Worm (Caenorhabditis elegans) whole organism, L2 larva: ENCODE measurements around the gene F54H12.7.

ENCODE experiments used
- Y55F3AM.14 ChIP-seq: fragments of 200-800 bp; sonication (Bioruptor generic); optimal IDR thresholded peaks from 2 replicates; lab custom pipeline; 2018; ENCODE audit warnings: mild to moderate bottlenecking, missing genetic modification characterization, missing compliant biosample characterization
- ZK546.5 ChIP-seq: sonication (generic microtip); optimal IDR thresholded peaks from 2 replicates; lab custom pipeline; 2017; ENCODE audit warnings: missing biosample characterization, missing genetic modification characterization
- ceh-16 ChIP-seq: fragments of 150-350 bp; optimal IDR thresholded peaks from 2 replicates; lab custom pipeline; 2014; ENCODE audit warnings: missing biosample characterization, missing genetic modification characterization
- ceh-82 ChIP-seq: fragments of 150-350 bp; optimal IDR thresholded peaks from 2 replicates; lab custom pipeline; 2014; ENCODE audit warnings: missing biosample characterization, missing genetic modification characterization
- egl-27 ChIP-seq: sonication (generic microtip); optimal IDR thresholded peaks from 3 replicates; lab custom pipeline; 2017; ENCODE audit warnings: missing biosample characterization, missing genetic modification reagents, missing genetic modification characterization
- gmeb-1 ChIP-seq: fragments of 150-350 bp; optimal IDR thresholded peaks from 2 replicates; lab custom pipeline; 2014; ENCODE audit warnings: missing biosample characterization, missing genetic modification characterization
- lin-13 ChIP-seq: fragments of 150-350 bp; optimal IDR thresholded peaks from 2 replicates; lab custom pipeline; 2014; ENCODE audit warnings: missing biosample characterization, missing genetic modification reagents, missing genetic modification characterization
- lsy-2 ChIP-seq, 2 experiments: fragments of 150-350 bp in 1 of 2; sonication (generic microtip) in 1 of 2; optimal IDR thresholded peaks; 2 replicates each; lab custom pipeline; 2014 to 2017; ENCODE audit warnings: missing biosample characterization in 2 of 2, missing genetic modification characterization in 2 of 2
- nhr-12 ChIP-seq: fragments of 150-350 bp; optimal IDR thresholded peaks from 2 replicates; lab custom pipeline; 2014; ENCODE audit warnings: missing biosample characterization, missing genetic modification characterization
- nhr-237 ChIP-seq: fragments of 150-350 bp; optimal IDR thresholded peaks from 2 replicates; lab custom pipeline; 2014; ENCODE audit warnings: missing biosample characterization, missing genetic modification characterization
- nhr-77 ChIP-seq: fragments of 150-350 bp; optimal IDR thresholded peaks from 2 replicates; lab custom pipeline; 2014; ENCODE audit warnings: missing biosample characterization, missing genetic modification characterization
- skn-1 ChIP-seq: sonication (generic microtip); optimal IDR thresholded peaks from 2 replicates; lab custom pipeline; 2017; ENCODE audit warnings: missing biosample characterization, missing genetic modification characterization
- unc-39 ChIP-seq: fragments of 150-350 bp; optimal IDR thresholded peaks from 2 replicates; lab custom pipeline; 2014; ENCODE audit warnings: missing biosample characterization, missing genetic modification characterization
- unc-62 ChIP-seq: fragments of 150-350 bp; optimal IDR thresholded peaks from 2 replicates; lab custom pipeline; 2014; ENCODE audit warnings: missing biosample characterization, missing genetic modification reagents, missing genetic modification characterization

DNA sequence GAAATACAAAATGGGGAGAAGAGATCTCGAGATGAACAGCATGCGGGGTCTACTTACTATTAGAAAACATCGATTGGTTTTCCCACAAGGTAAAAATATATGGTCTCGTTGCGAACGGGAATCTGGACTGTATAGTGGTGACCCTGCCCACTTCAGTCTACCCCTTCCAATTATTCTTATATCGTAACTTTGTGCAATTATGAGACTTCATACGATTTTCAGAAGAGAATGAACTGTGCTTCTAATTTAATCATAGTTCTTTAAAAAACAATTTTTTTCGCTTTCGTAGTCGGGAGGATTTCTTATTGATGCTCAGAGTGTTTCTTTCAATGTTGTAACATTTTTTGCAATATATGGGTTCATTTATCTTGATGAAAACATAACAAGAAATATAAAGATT, 2.9 kb downstream of the F54H12.7 start, which contains the start of gene F54H12.5:
- no peak for TF ChIP-seq Y55F3AM.14
- no peak for TF ChIP-seq lsy-2 (tag; optimal IDR thresholded peaks at IDR 0.05; lab: Kevin White, UChicago)
- no peak for TF ChIP-seq ceh-16 (tag; lab: Kevin White, UChicago)
- TF ChIP-seq ceh-82: no peak
- no peak for TF ChIP-seq nhr-77 (tag; lab: Kevin White, UChicago)
- no peak for TF ChIP-seq skn-1 (tag; lab: Kevin White, UChicago)
- TF ChIP-seq unc-62 (GFP tag; lab: Kevin White, UChicago): no peak
- no peak for TF ChIP-seq nhr-237 (tag; lab: Kevin White, UChicago)
- TF ChIP-seq unc-39 (tag; lab: Kevin White, UChicago): no peak
- TF ChIP-seq egl-27: no peak
- TF ChIP-seq gmeb-1 (tag; lab: Kevin White, UChicago): no peak
- TF ChIP-seq nhr-12 (tag; lab: Kevin White, UChicago): no peak
- no peak for TF ChIP-seq lin-13 (GFP tag; lab: Kevin White, UChicago)
- TF ChIP-seq ZK546.5: no peak
